Fruit fly (Drosophila melanogaster): ENCODE measurements around the gene Mcr.

The Mcr gene

DNA sequence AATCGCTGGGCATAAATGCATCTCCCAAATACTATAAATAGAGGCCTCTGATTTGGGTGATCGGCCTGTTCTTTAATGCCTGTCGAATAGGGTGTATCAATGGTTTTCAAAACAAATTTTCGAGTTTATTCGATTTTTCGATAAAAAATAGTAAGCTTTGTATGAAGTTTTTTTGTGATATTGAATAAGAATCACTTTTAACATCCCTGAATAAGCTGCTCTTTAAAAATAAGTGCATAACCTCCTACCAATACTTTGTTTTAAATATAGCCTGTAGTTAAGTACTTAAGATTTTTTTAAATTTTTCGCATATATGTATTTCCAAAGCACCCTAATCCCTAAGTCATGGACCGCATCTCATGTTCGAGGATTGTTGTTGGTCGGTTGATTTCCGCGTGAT lies 2.1 kb downstream of the Mcr start:
- TF ChIP-seq bab2 (GFP tag; optimal IDR thresholded peaks at IDR 0.05) = no peak
- peak; percentile 65 for TF ChIP-seq CG8388 (GFP tag; optimal IDR thresholded peaks at IDR 0.05)
- no peak for TF ChIP-seq CG17328 (GFP tag; IDR thresholded peaks at IDR 0.05)
- no peak for TF ChIP-seq CG10565 (GFP tag; optimal IDR thresholded peaks at IDR 0.05)
- TF ChIP-seq CG15011 (GFP tag; optimal IDR thresholded peaks at IDR 0.05) = no peak
- no peak for TF ChIP-seq ranshi (GFP tag; IDR thresholded peaks at IDR 0.05)
- no peak for TF ChIP-seq lbe (GFP tag; optimal IDR thresholded peaks at IDR 0.05)
- TF ChIP-seq CG2875 (GFP tag; optimal IDR thresholded peaks at IDR 0.05) = peak; percentile 41
- TF ChIP-seq run (tag; optimal IDR thresholded peaks at IDR 0.05) = peak; percentile 44
- peak; percentile 37; the same call in 1 of the 3 replicates for TF ChIP-seq row (GFP tag; IDR thresholded peaks at IDR 0.05)
- TF ChIP-seq CG9797 (GFP tag; optimal IDR thresholded peaks at IDR 0.05) = no peak
- TF ChIP-seq CG14441 (GFP tag; IDR thresholded peaks at IDR 0.05) = no peak
- no peak for TF ChIP-seq Hsf (GFP tag; optimal IDR thresholded peaks at IDR 0.05)
- no peak for TF ChIP-seq klu (GFP tag; IDR thresholded peaks at IDR 0.05)
- TF ChIP-seq ewg (GFP tag; optimal IDR thresholded peaks at IDR 0.05) = peak; percentile 25
- peak; percentile 12 for TF ChIP-seq CG10462 (GFP tag; optimal IDR thresholded peaks at IDR 0.05)
- no peak for TF ChIP-seq CG4730 (GFP tag; IDR thresholded peaks at IDR 0.05)
- no peak for TF ChIP-seq cwo (GFP tag; optimal IDR thresholded peaks at IDR 0.05)
- TF ChIP-seq Nf-YB (GFP tag; optimal IDR thresholded peaks at IDR 0.05) = peak; percentile 31
- TF ChIP-seq Atf6 (GFP tag; IDR thresholded peaks at IDR 0.05) = no peak
- TF ChIP-seq CG12299 (tag; optimal IDR thresholded peaks at IDR 0.05) = peak; percentile 14
- TF ChIP-seq CG18262 (tag; optimal IDR thresholded peaks at IDR 0.05) = peak; percentile 59
- peak in 1 of 2 experiments; percentile 0 for TF ChIP-seq dpn (GFP tag; optimal IDR thresholded peaks at IDR 0.05)
- no peak for TF ChIP-seq Dp (GFP tag; optimal IDR thresholded peaks at IDR 0.05)
- TF ChIP-seq CG1233 (GFP tag; optimal IDR thresholded peaks at IDR 0.05) = no peak
- no peak for TF ChIP-seq en (GFP tag; optimal IDR thresholded peaks at IDR 0.05)
- peak; percentile 78 for TF ChIP-seq CG13424 (tag; optimal IDR thresholded peaks at IDR 0.05)
- no peak for TF ChIP-seq wek (GFP tag; optimal IDR thresholded peaks at IDR 0.05)
- peak; percentile 63 for TF ChIP-seq CG1529 (GFP tag; optimal IDR thresholded peaks at IDR 0.05)
- TF ChIP-seq unc-4 (GFP tag; IDR thresholded peaks at IDR 0.05; ENCODE audit: partially characterized antibody) = no peak
- no peak for TF ChIP-seq CG13287 (GFP tag; IDR thresholded peaks at IDR 0.05; ENCODE audit: partially characterized antibody)
- no peak for TF ChIP-seq caup (GFP tag; optimal IDR thresholded peaks at IDR 0.05; ENCODE audit: severe bottlenecking)
- TF ChIP-seq Oaz (GFP tag; IDR thresholded peaks at IDR 0.05) = no peak
- TF ChIP-seq CG14710 (tag; optimal IDR thresholded peaks at IDR 0.05) = peak; percentile 31
- TF ChIP-seq CG2712 (tag; optimal IDR thresholded peaks at IDR 0.05) = peak; percentile 53
- no peak for TF ChIP-seq zen (tag; optimal IDR thresholded peaks at IDR 0.05)
- no peak for TF ChIP-seq CG10543 (GFP tag; optimal IDR thresholded peaks at IDR 0.05)
- no peak for TF ChIP-seq Ets97D (GFP tag; optimal IDR thresholded peaks at IDR 0.05)
- no peak for TF ChIP-seq Abd-B (GFP tag; optimal IDR thresholded peaks at IDR 0.05)
- peak; percentile 49 for TF ChIP-seq CG17385 (GFP tag; optimal IDR thresholded peaks at IDR 0.05)
- TF ChIP-seq CG1603 (tag; optimal IDR thresholded peaks at IDR 0.05) = peak; percentile 24
- TF ChIP-seq NfI (GFP tag; optimal IDR thresholded peaks at IDR 0.05) = peak; percentile 23
- TF ChIP-seq amos (GFP tag; IDR thresholded peaks at IDR 0.05; ENCODE audit: partially characterized antibody) = no peak
- TF ChIP-seq CG33557 (GFP tag; optimal IDR thresholded peaks at IDR 0.05) = peak; percentile 57
- TF ChIP-seq CG9727 (GFP tag; optimal IDR thresholded peaks at IDR 0.05) = no peak
- TF ChIP-seq E2f2 (GFP tag; IDR thresholded peaks at IDR 0.05) = no peak
- TF ChIP-seq CG2678 (tag; optimal IDR thresholded peaks at IDR 0.05) = no peak
- peak; percentile 33 for TF ChIP-seq CG12659 (GFP tag; optimal IDR thresholded peaks at IDR 0.05)
- no peak for TF ChIP-seq maf-S (GFP tag; optimal IDR thresholded peaks at IDR 0.05)
- no peak for TF ChIP-seq NFAT (GFP tag; IDR thresholded peaks at IDR 0.05)
